Fruit fly (Drosophila melanogaster) whole organism: ENCODE measurements around the gene Lrpprc2.

Source experiments
- CG8478 ChIP-seq: fragments of >200 bp; optimal IDR thresholded peaks from 2 replicates; lab custom pipeline; 2018; ENCODE audit warnings: inconsistent platforms
- Dll ChIP-seq: fragments of >200 bp; optimal IDR thresholded peaks from 2 replicates; lab custom pipeline; 2017
- EcR ChIP-seq, 2 experiments: fragments of >200 bp; optimal IDR thresholded peaks; 2 replicates each; lab custom pipeline; 2017; ENCODE audit warnings: missing biosample characterization in 2 of 2, missing genetic modification characterization in 2 of 2, missing genetic modification reagents in 2 of 2
- pan ChIP-seq: fragments of >200 bp; optimal IDR thresholded peaks from 2 replicates; lab custom pipeline; 2017
- psq ChIP-seq: fragments of >200 bp; optimal IDR thresholded peaks from 2 replicates; lab custom pipeline; 2017
- usp ChIP-seq: fragments of >200 bp; optimal IDR thresholded peaks from 2 replicates; lab custom pipeline; 2017; ENCODE audit warnings: missing biosample characterization, missing genetic modification characterization, mixed read lengths

Lrpprc2 gene

dm6 chrX:1467382-1467592 lies 6.9 kb upstream of the Lrpprc2 start, which contains the start of gene CG14778:
Gene CG14778 (plus strand): TSS chrX:1467493.
- no peak for TF ChIP-seq psq (lab: Kevin White, UChicago)
- TF ChIP-seq Dll (lab: Kevin White, UChicago), result no peak
- TF ChIP-seq pan (lab: Kevin White, UChicago), result no peak
- TF ChIP-seq CG8478 (lab: Kevin White, UChicago), result no peak
- no peak for TF ChIP-seq EcR (GFP tag; optimal IDR thresholded peaks at IDR 0.05; lab: Kevin White, UChicago)
- no peak for TF ChIP-seq usp

dm6 chrX:1466505-1467381 lies 6.3 kb upstream of the Lrpprc2 start:
- TF ChIP-seq Dll (lab: Kevin White, UChicago) (peak; percentile 53), usp (no peak)

- TF ChIP-seq psq (lab: Kevin White, UChicago) (no peak), CG8478 (lab: Kevin White, UChicago) (no peak), usp (no peak), EcR (GFP tag; optimal IDR thresholded peaks at IDR 0.05; lab: Kevin White, UChicago) (no peak), Dll (lab: Kevin White, UChicago) (no peak), pan (lab: Kevin White, UChicago) (no peak)
These were observed 5.5 kb upstream of the Lrpprc2 start, which contains the start of the genes O-fut2 and CG14777 for dm6 chrX:1465707-1466504. Gene O-fut2 (minus strand): TSS chrX:1465996. Gene CG14777 (plus strand): TSS chrX:1466134.

- TF ChIP-seq Dll (lab: Kevin White, UChicago), result no peak
- no peak for TF ChIP-seq pan (lab: Kevin White, UChicago)
- TF ChIP-seq psq (lab: Kevin White, UChicago), result no peak
- no peak for TF ChIP-seq CG8478 (lab: Kevin White, UChicago)
- no peak for TF ChIP-seq EcR (GFP tag; optimal IDR thresholded peaks at IDR 0.05; lab: Kevin White, UChicago)
- no peak for TF ChIP-seq usp
These were observed 3.6 kb upstream of the Lrpprc2 start, which contains the start of gene Ns3 for dm6 chrX:1464033-1464432. Gene Ns3 (minus strand): TSS chrX:1464220.

- TF ChIP-seq pan (lab: Kevin White, UChicago), result no peak
- TF ChIP-seq CG8478 (lab: Kevin White, UChicago), result no peak
- no peak for TF ChIP-seq usp
- no peak for TF ChIP-seq Dll (lab: Kevin White, UChicago)
- no peak for TF ChIP-seq psq (lab: Kevin White, UChicago)
- TF ChIP-seq EcR (GFP tag; optimal IDR thresholded peaks at IDR 0.05; lab: Kevin White, UChicago), result no peak
These were observed 1.1 kb upstream of the Lrpprc2 start, which contains the start of gene CG14787 for dm6 chrX:1461544-1461943. Gene CG14787 (minus strand): TSS chrX:1461676.

- TF ChIP-seq usp (no peak), psq (lab: Kevin White, UChicago) (no peak), CG8478 (lab: Kevin White, UChicago) (no peak), EcR (GFP tag; optimal IDR thresholded peaks at IDR 0.05; lab: Kevin White, UChicago) (no peak), Dll (lab: Kevin White, UChicago) (no peak), pan (lab: Kevin White, UChicago) (no peak)
These were observed 3.5 kb downstream of the Lrpprc2 start, which contains the start of gene CG14785 for dm6 chrX:1456954-1457353. Gene CG14785 (minus strand): TSS chrX:1457054.

dm6 chrX:1454837-1455236 lies 5.6 kb downstream of the Lrpprc2 start:
- TF ChIP-seq pan (lab: Kevin White, UChicago), result no peak
- TF ChIP-seq CG8478 (lab: Kevin White, UChicago), result no peak
- TF ChIP-seq EcR (GFP tag; optimal IDR thresholded peaks at IDR 0.05; lab: Kevin White, UChicago), result no peak
- TF ChIP-seq psq (lab: Kevin White, UChicago), result no peak
- TF ChIP-seq Dll (lab: Kevin White, UChicago), result no peak
- TF ChIP-seq usp, result no peak

- TF ChIP-seq psq (lab: Kevin White, UChicago), result no peak
- TF ChIP-seq CG8478 (lab: Kevin White, UChicago), result no peak
- TF ChIP-seq pan (lab: Kevin White, UChicago), result no peak
- TF ChIP-seq EcR (GFP tag; optimal IDR thresholded peaks at IDR 0.05; lab: Kevin White, UChicago), result no peak
- TF ChIP-seq usp, result no peak
- TF ChIP-seq Dll (lab: Kevin White, UChicago), result no peak
These were observed 8.3 kb downstream of the Lrpprc2 start, which contains the start of gene Gr2a for dm6 chrX:1452130-1452529. Gene Gr2a (plus strand): TSS chrX:1452430.

dm6 chrX:1414269-1414668 lies 46.1 kb downstream of the Lrpprc2 start:
- TF ChIP-seq Dll (lab: Kevin White, UChicago) (no peak), usp (no peak), pan (lab: Kevin White, UChicago) (no peak), psq (lab: Kevin White, UChicago) (no peak), EcR (GFP tag; optimal IDR thresholded peaks at IDR 0.05; lab: Kevin White, UChicago) (no peak), CG8478 (lab: Kevin White, UChicago) (no peak)

dm6 chrX:1411225-1411932 lies 49.0 kb downstream of the Lrpprc2 start:
- TF ChIP-seq psq (lab: Kevin White, UChicago), result no peak

- TF ChIP-seq CG8478 (lab: Kevin White, UChicago) (no peak), psq (lab: Kevin White, UChicago) (no peak)
These were observed 50.1 kb downstream of the Lrpprc2 start for dm6 chrX:1410312-1410711.
